Fruit fly (Drosophila melanogaster): ENCODE results near the gene Cph.
A peak's percentile ranks its signal among the peaks of the same experiment; 100 is the strongest.

Cph gene

dm6 chrX:7277038-7277437, 139.5 kb downstream of the Cph start (continued):
- TF ChIP-seq ato (GFP tag; IDR thresholded peaks at IDR 0.05; ENCODE audit: partially characterized antibody), result no peak
- TF ChIP-seq bab2 (GFP tag; optimal IDR thresholded peaks at IDR 0.05), result peak; percentile 43
- TF ChIP-seq CG11695 (GFP tag; IDR thresholded peaks at IDR 0.05), result no peak
- TF ChIP-seq Drgx (GFP tag; IDR thresholded peaks at IDR 0.05), result no peak
- no peak for TF ChIP-seq unc-4 (GFP tag; IDR thresholded peaks at IDR 0.05; ENCODE audit: partially characterized antibody)
- TF ChIP-seq CG18619 (GFP tag; optimal IDR thresholded peaks at IDR 0.05), result peak; percentile 44
- TF ChIP-seq CG17568 (GFP tag; optimal IDR thresholded peaks at IDR 0.05), result peak; percentile 43
- peak; percentile 62 for TF ChIP-seq CG4820 (GFP tag; optimal IDR thresholded peaks at IDR 0.05)
- no peak for TF ChIP-seq run (tag; optimal IDR thresholded peaks at IDR 0.05)
- no peak for TF ChIP-seq CG6175 (GFP tag; IDR thresholded peaks at IDR 0.05)
- no peak for TF ChIP-seq bbx (GFP tag; IDR thresholded peaks at IDR 0.05; ENCODE audit: partially characterized antibody)
- TF ChIP-seq dati (GFP tag; IDR thresholded peaks at IDR 0.05), result no peak
- TF ChIP-seq nerfin-1 (tag; optimal IDR thresholded peaks at IDR 0.05), result peak; percentile 61
- TF ChIP-seq CG6254 (GFP tag; optimal IDR thresholded peaks at IDR 0.05), result peak; percentile 55
- TF ChIP-seq kah (GFP tag; optimal IDR thresholded peaks at IDR 0.05), result no peak
- peak; percentile 26 for TF ChIP-seq CG1647 (GFP tag; optimal IDR thresholded peaks at IDR 0.05)
- TF ChIP-seq Blimp-1 (GFP tag; optimal IDR thresholded peaks at IDR 0.05), result peak; percentile 70
- peak; percentile 74 for TF ChIP-seq CG2678 (tag; optimal IDR thresholded peaks at IDR 0.05)
- TF ChIP-seq Opbp (GFP tag; IDR thresholded peaks at IDR 0.05; ENCODE audit: partially characterized antibody), result no peak
- no peak for TF ChIP-seq CG6654 (GFP tag; optimal IDR thresholded peaks at IDR 0.05)
- TF ChIP-seq Hr3 (GFP tag; optimal IDR thresholded peaks at IDR 0.05), result peak; percentile 23
- TF ChIP-seq Ssrp (tag; optimal IDR thresholded peaks at IDR 0.05), result peak; percentile 62
- TF ChIP-seq ind (GFP tag; optimal IDR thresholded peaks at IDR 0.05), result peak; percentile 35
- peak in 1 of 2 experiments; percentile 75 for TF ChIP-seq bsh (GFP tag; optimal IDR thresholded peaks at IDR 0.05)
- TF ChIP-seq CG10147 (GFP tag; optimal IDR thresholded peaks at IDR 0.05), result peak; percentile 26
- no peak for TF ChIP-seq kni (GFP tag; optimal IDR thresholded peaks at IDR 0.05)
- peak; percentile 36 for TF ChIP-seq Max (GFP tag; optimal IDR thresholded peaks at IDR 0.05)
- TF ChIP-seq CG18599 (GFP tag; optimal IDR thresholded peaks at IDR 0.05), result peak; percentile 69
- peak; percentile 54 for TF ChIP-seq CG30403 (GFP tag; optimal IDR thresholded peaks at IDR 0.05)
- TF ChIP-seq cad (GFP tag; optimal IDR thresholded peaks at IDR 0.05), result no peak
- no peak for TF ChIP-seq sima (GFP tag; optimal IDR thresholded peaks at IDR 0.05)
- TF ChIP-seq zen (tag; optimal IDR thresholded peaks at IDR 0.05), result peak; percentile 93
- no peak for TF ChIP-seq cas (GFP tag; IDR thresholded peaks at IDR 0.05)
- no peak for TF ChIP-seq Trl (optimal IDR thresholded peaks at IDR 0.05)
- peak; percentile 26 for TF ChIP-seq Trl (GFP tag; optimal IDR thresholded peaks at IDR 0.05)
- TF ChIP-seq MBD-R2 (GFP tag; IDR thresholded peaks at IDR 0.05), result no peak
- no peak for TF ChIP-seq wek (GFP tag; optimal IDR thresholded peaks at IDR 0.05)
- TF ChIP-seq CG12219 (GFP tag; optimal IDR thresholded peaks at IDR 0.05), result peak; percentile 43
- peak; percentile 51 for TF ChIP-seq Camta (GFP tag; optimal IDR thresholded peaks at IDR 0.05)
- no peak for TF ChIP-seq CG18011 (GFP tag; optimal IDR thresholded peaks at IDR 0.05)
- TF ChIP-seq CG2116 (GFP tag; optimal IDR thresholded peaks at IDR 0.05), result peak; percentile 28
- TF ChIP-seq CG17361 (GFP tag; IDR thresholded peaks at IDR 0.05), result peak; percentile 73
- TF ChIP-seq D19A (tag; optimal IDR thresholded peaks at IDR 0.05), result peak; percentile 65
- TF ChIP-seq CG8290 (GFP tag; optimal IDR thresholded peaks at IDR 0.05), result peak; percentile 30
- peak in 1 of 2 experiments; percentile 8 for TF ChIP-seq CG8290 (tag; optimal IDR thresholded peaks at IDR 0.05)
- no peak for TF ChIP-seq Poxn (GFP tag; IDR thresholded peaks at IDR 0.05)
- no peak for TF ChIP-seq ftz-f1 (GFP tag; optimal IDR thresholded peaks at IDR 0.05)
- no peak for TF ChIP-seq Jarid2 (GFP tag; optimal IDR thresholded peaks at IDR 0.05)
- peak; percentile 38 for TF ChIP-seq Atf3 (GFP tag; optimal IDR thresholded peaks at IDR 0.05)
- peak; percentile 60 for TF ChIP-seq Hmr (GFP tag; optimal IDR thresholded peaks at IDR 0.05)
- peak; percentile 89 for TF ChIP-seq CG9727 (GFP tag; optimal IDR thresholded peaks at IDR 0.05)
